Worm (Caenorhabditis elegans) whole organism, midembryonic: ENCODE data around the gene sru-16.

Experiments
- cog-1 ChIP-seq: sonication (generic microtip); optimal IDR thresholded peaks from 2 replicates; lab custom pipeline; 2016; ENCODE audit warnings: missing genetic modification characterization, missing compliant biosample characterization
- flt-1 ChIP-seq: fragments of 200-800 bp; sonication (Bioruptor generic); IDR thresholded peaks from 2 replicates; pipeline ENCODE4 v1.3.6; 2022; ENCODE audit warnings: missing genetic modification characterization, missing compliant biosample characterization
- ref-1 ChIP-seq: fragments of 200-800 bp; sonication (Bioruptor generic); conservative IDR thresholded peaks from 2 replicates; pipeline ENCODE4 v1.3.6; 2022; ENCODE audit warnings: missing genetic modification reagents, missing genetic modification characterization, missing compliant biosample characterization

ce11 chrIV:13609755-13610154 lies 30.7 kb downstream of the sru-16 start, which contains the start of gene C08F11.13:
- TF ChIP-seq flt-1 (GFP tag; lab: Robert Waterston, UW) (no peak), ref-1 (GFP tag; lab: Robert Waterston, UW) (no peak), cog-1 (tag; lab: Kevin White, UChicago) (no peak)
